Fruit fly (Drosophila melanogaster) whole organism, wandering third instar larva: ENCODE measurements around the gene ACXB.

ENCODE experiments used
- CrebA ChIP-seq: fragments of 200-800 bp; sonication (Bioruptor generic); optimal IDR thresholded peaks from 2 replicates; lab custom pipeline; 2016; ENCODE audit warnings: missing biosample characterization, mild to moderate bottlenecking, missing genetic modification characterization, borderline replicate concordance
- GATAd ChIP-seq: sonication (Bioruptor generic); optimal IDR thresholded peaks from 2 replicates; lab custom pipeline; 2016; ENCODE audit warnings: missing biosample characterization, missing genetic modification characterization
- Hr78 ChIP-seq: fragments of >200 bp; optimal IDR thresholded peaks from 2 replicates; lab custom pipeline; 2017; ENCODE audit warnings: missing biosample characterization, missing genetic modification characterization
- Myc ChIP-seq: fragments of >200 bp; optimal IDR thresholded peaks from 2 replicates; lab custom pipeline; 2017
- OdsH ChIP-seq: fragments of 200-800 bp; sonication (Bioruptor generic); optimal IDR thresholded peaks from 2 replicates; lab custom pipeline; 2016; ENCODE audit warnings: missing biosample characterization, mild to moderate bottlenecking, missing genetic modification characterization
- foxo ChIP-seq, 2 experiments: fragments of 200-800 bp; sonication (Bioruptor generic); optimal IDR thresholded peaks; 2 replicates in 1 of 2; 3 replicates in 1 of 2; lab custom pipeline; 2016 to 2017; ENCODE audit warnings: missing biosample characterization in 2 of 2, missing genetic modification characterization in 2 of 2
- lola ChIP-seq: fragments of >200 bp; optimal IDR thresholded peaks from 2 replicates; lab custom pipeline; 2017; ENCODE audit warnings: missing biosample characterization, missing genetic modification characterization
- sv ChIP-seq: fragments of 200-800 bp; sonication (Bioruptor generic); optimal IDR thresholded peaks from 3 replicates; lab custom pipeline; 2016; ENCODE audit warnings: missing biosample characterization, missing genetic modification characterization

DNA sequence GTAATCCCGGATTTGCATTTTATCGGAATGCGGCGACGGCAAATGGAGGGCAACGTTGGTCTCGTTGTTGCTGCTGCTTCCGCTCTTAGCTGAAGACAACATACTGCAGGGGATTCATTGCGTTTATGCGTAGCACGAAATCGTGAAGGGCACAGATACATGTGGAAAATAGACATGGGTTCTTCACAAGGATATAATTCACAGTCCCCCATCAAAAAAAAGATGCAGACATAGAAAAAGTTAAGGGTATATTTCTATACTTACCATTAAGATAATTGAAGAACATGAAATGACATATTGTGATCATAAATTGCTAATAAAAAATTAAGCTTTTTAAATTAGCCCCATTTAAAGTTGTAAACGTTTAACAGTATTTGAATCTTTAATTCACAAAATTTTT lies 25.0 kb upstream of the ACXB start:
- TF ChIP-seq CrebA (GFP tag; lab: Kevin White, UChicago) (no peak), OdsH (GFP tag; lab: Kevin White, UChicago) (no peak), sv (GFP tag; lab: Kevin White, UChicago) (no peak), Hr78 (GFP tag; lab: Kevin White, UChicago) (no peak), lola (GFP tag; lab: Kevin White, UChicago) (no peak), foxo (GFP tag; optimal IDR thresholded peaks at IDR 0.05; lab: Kevin White, UChicago) (no peak), Myc (lab: Kevin White, UChicago) (no peak), GATAd (GFP tag; lab: Kevin White, UChicago) (no peak)
